Worm (Caenorhabditis elegans): Measurements from ENCODE around the gene Y54G2A.7.

- TF ChIP-seq daf-12 (tag; optimal IDR thresholded peaks at IDR 0.05), result no peak
- TF ChIP-seq aly-2 (tag; optimal IDR thresholded peaks at IDR 0.05), result no peak
- no peak for TF ChIP-seq nhr-67 (tag; optimal IDR thresholded peaks at IDR 0.05)
Measured at ce11 chrIV:2832587-2832986, 5.8 kb upstream of the Y54G2A.7 start, which contains the start of the genes Y54G2A.48 and pudl-1.

Data from whole organism, L3 larva.